Worm (Caenorhabditis elegans) whole organism, L4/young adult: ENCODE results near the gene EGAP1.5.

Experiments
- W03F9.2 ChIP-seq: fragments of 150-350 bp; optimal IDR thresholded peaks from 2 replicates; lab custom pipeline; 2014; ENCODE audit warnings: missing biosample characterization, missing genetic modification characterization
- dao-5 ChIP-seq: sonication (generic microtip); optimal IDR thresholded peaks from 2 replicates; lab custom pipeline; 2016; ENCODE audit warnings: missing genotype, missing genetic modification characterization, moderate library complexity, missing compliant biosample characterization
- him-1 ChIP-seq: sonication (generic microtip); optimal IDR thresholded peaks from 2 replicates; lab custom pipeline; 2016; ENCODE audit warnings: missing genotype, missing genetic modification reagents, missing genetic modification characterization, missing compliant biosample characterization

- TF ChIP-seq dao-5, result no peak
- no peak for TF ChIP-seq him-1 (tag; lab: Kevin White, UChicago)
- no peak for TF ChIP-seq W03F9.2
These were observed 16.8 kb upstream of the EGAP1.5 start for ce11 chrIII:5914717-5915116.
